Worm (Caenorhabditis elegans) whole organism, L1 larva: ENCODE data around the gene atx-2.
A peak's percentile ranks its signal among the peaks of the same experiment; 100 is the strongest.
"Not testable (repeated sequence)": the region's sequence is repeated elsewhere in the genome, so short reads cannot be mapped to it uniquely, and the experiment has no call there.

Source experiments
- C16A3.4 ChIP-seq: fragments of 150-350 bp; optimal IDR thresholded peaks from 2 replicates; lab custom pipeline; 2014; ENCODE audit warnings: missing biosample characterization, missing genetic modification characterization
- aly-2 ChIP-seq: fragments of 150-350 bp; optimal IDR thresholded peaks from 2 replicates; lab custom pipeline; 2014; ENCODE audit warnings: missing biosample characterization, missing genetic modification characterization
- blmp-1 ChIP-seq: fragments of 150-350 bp; optimal IDR thresholded peaks from 2 replicates; lab custom pipeline; 2014; ENCODE audit warnings: missing biosample characterization, missing genetic modification characterization
- ceh-8 ChIP-seq: fragments of 200-800 bp; sonication (Bioruptor generic); optimal IDR thresholded peaks from 2 replicates; lab custom pipeline; 2018; ENCODE audit warnings: mild to moderate bottlenecking, missing genetic modification characterization, moderate library complexity, missing compliant biosample characterization
- ceh-82 ChIP-seq, 3 experiments: fragments of 150-350 bp in 1 of 3; sonication (generic microtip) in 2 of 3; optimal IDR thresholded peaks; 2 replicates each; lab custom pipeline; 2014 to 2017; ENCODE audit warnings: missing biosample characterization in 3 of 3, missing genetic modification characterization in 3 of 3
- dpl-1 ChIP-seq, 3 experiments: fragments of 150-350 bp in 2 of 3; sonication (generic microtip) in 1 of 3; optimal IDR thresholded peaks; 2 replicates each; lab custom pipeline; 2014 to 2017; ENCODE audit warnings: missing biosample characterization in 3 of 3, missing genetic modification characterization in 3 of 3, missing genetic modification reagents in 3 of 3
- dsc-1 ChIP-seq: sonication (generic microtip); optimal IDR thresholded peaks from 2 replicates; lab custom pipeline; 2016; ENCODE audit warnings: mild to moderate bottlenecking, missing genetic modification characterization, missing compliant biosample characterization
- efl-1 ChIP-seq, 4 experiments: fragments of 150-350 bp; optimal IDR thresholded peaks in 3 of 4; peaks in 1 of 4; 1 replicate in 1 of 4; 2 replicates in 3 of 4; lab custom pipeline; 2014; ENCODE audit warnings: missing biosample characterization in 2 of 4, missing genetic modification characterization in 2 of 4, missing genetic modification reagents in 2 of 4
- egl-13 ChIP-seq: sonication (generic microtip); optimal IDR thresholded peaks from 2 replicates; lab custom pipeline; 2016; ENCODE audit warnings: missing genotype, missing genetic modification reagents, missing genetic modification characterization, missing compliant biosample characterization
- elt-3 ChIP-seq, 6 experiments: fragments of 150-350 bp in 1 of 6; sonication (generic microtip); optimal IDR thresholded peaks; 2 replicates each; lab custom pipeline; 2017 to 2018; ENCODE audit warnings: missing biosample characterization in 6 of 6, missing genetic modification characterization in 6 of 6, inconsistent platforms in 1 of 6
- fkh-10 ChIP-seq: sonication (generic microtip); optimal IDR thresholded peaks from 2 replicates; lab custom pipeline; 2017; ENCODE audit warnings: missing biosample characterization, missing genetic modification reagents, missing genetic modification characterization
- irx-1 ChIP-seq: sonication (generic microtip); optimal IDR thresholded peaks from 2 replicates; lab custom pipeline; 2016; ENCODE audit warnings: missing genetic modification characterization, missing compliant biosample characterization
- jun-1 ChIP-seq: fragments of 150-350 bp; optimal IDR thresholded peaks from 2 replicates; lab custom pipeline; 2014; ENCODE audit warnings: missing biosample characterization, missing genetic modification reagents, missing genetic modification characterization
- lin-15B ChIP-seq: fragments of 150-350 bp; sonication (generic microtip); optimal IDR thresholded peaks from 3 replicates; lab custom pipeline; 2014; ENCODE audit warnings: missing biosample characterization, missing genetic modification characterization
- lin-35 ChIP-seq, 2 experiments: fragments of 150-350 bp; optimal IDR thresholded peaks; 2 replicates each; lab custom pipeline; 2014; ENCODE audit warnings: missing biosample characterization in 2 of 2, missing genetic modification characterization in 2 of 2, missing genetic modification reagents in 2 of 2
- lin-39 ChIP-seq: fragments of 150-350 bp; optimal IDR thresholded peaks from 2 replicates; lab custom pipeline; 2014; ENCODE audit warnings: missing biosample characterization, missing genetic modification reagents, missing genetic modification characterization
- lsy-2 ChIP-seq, 2 experiments: fragments of 150-350 bp; optimal IDR thresholded peaks; 2 replicates each; lab custom pipeline; 2014; ENCODE audit warnings: missing biosample characterization in 2 of 2, missing genetic modification characterization in 2 of 2
- mdl-1 ChIP-seq, 2 experiments: fragments of 150-350 bp; optimal IDR thresholded peaks; 2 replicates each; lab custom pipeline; 2014 to 2017; ENCODE audit warnings: missing biosample characterization in 2 of 2, missing genetic modification characterization in 2 of 2, inconsistent platforms in 1 of 2
- mep-1 ChIP-seq: fragments of 150-350 bp; optimal IDR thresholded peaks from 2 replicates; lab custom pipeline; 2014; ENCODE audit warnings: missing biosample characterization, missing genetic modification characterization
- nhr-20 ChIP-seq: sonication (generic microtip); optimal IDR thresholded peaks from 2 replicates; lab custom pipeline; 2016; ENCODE audit warnings: mild to moderate bottlenecking, missing genetic modification characterization, missing compliant biosample characterization
- nhr-77 ChIP-seq: fragments of 150-350 bp; optimal IDR thresholded peaks from 2 replicates; lab custom pipeline; 2014; ENCODE audit warnings: missing biosample characterization, missing genetic modification characterization
- nhr-85 ChIP-seq: sonication (generic microtip); peaks from one replicate; lab custom pipeline; 2016; ENCODE audit warnings: missing genetic modification characterization, inconsistent platforms, missing compliant biosample characterization
- nhr-90 ChIP-seq: sonication (generic microtip); optimal IDR thresholded peaks from 2 replicates; lab custom pipeline; 2016; ENCODE audit warnings: mild to moderate bottlenecking, missing genetic modification characterization, missing compliant biosample characterization; ENCODE audit not compliant: poor library complexity
- pag-3 ChIP-seq: sonication (generic microtip); optimal IDR thresholded peaks from 2 replicates; lab custom pipeline; 2017; ENCODE audit warnings: missing genetic modification characterization, mild to moderate bottlenecking, missing compliant biosample characterization, antibody characterized with exemption, borderline replicate concordance; ENCODE audit not compliant: insufficient read depth
- pax-3 ChIP-seq: fragments of 200-800 bp; sonication (Bioruptor generic); optimal IDR thresholded peaks from 2 replicates; lab custom pipeline; 2018; ENCODE audit warnings: mild to moderate bottlenecking, missing genetic modification characterization, moderate library complexity, missing compliant biosample characterization
- pqm-1 ChIP-seq: sonication (generic microtip); optimal IDR thresholded peaks from 3 replicates; lab custom pipeline; 2017; ENCODE audit warnings: missing biosample characterization, missing genetic modification characterization
- rnt-1 ChIP-seq: sonication (generic microtip); optimal IDR thresholded peaks from 2 replicates; lab custom pipeline; 2016; ENCODE audit warnings: mild to moderate bottlenecking, missing genetic modification characterization, moderate library complexity, missing compliant biosample characterization
- snpc-4 ChIP-seq: fragments of 150-350 bp; optimal IDR thresholded peaks from 2 replicates; lab custom pipeline; 2014; ENCODE audit warnings: missing biosample characterization, missing genetic modification characterization
- snu-23 ChIP-seq: sonication (generic microtip); optimal IDR thresholded peaks from 2 replicates; lab custom pipeline; 2016; ENCODE audit warnings: missing genetic modification characterization, missing compliant biosample characterization
- tbx-2 ChIP-seq: sonication (generic microtip); optimal IDR thresholded peaks from 2 replicates; lab custom pipeline; 2016; ENCODE audit warnings: missing genetic modification characterization, missing compliant biosample characterization
- unc-130 ChIP-seq: fragments of 150-350 bp; optimal IDR thresholded peaks from 2 replicates; lab custom pipeline; 2017; ENCODE audit warnings: missing biosample characterization, missing genetic modification characterization, inconsistent platforms
- unc-62 ChIP-seq: fragments of 150-350 bp; optimal IDR thresholded peaks from 2 replicates; lab custom pipeline; 2014; ENCODE audit warnings: missing biosample characterization, missing genetic modification reagents, missing genetic modification characterization
- vab-15 ChIP-seq: sonication (generic microtip); optimal IDR thresholded peaks from 2 replicates; lab custom pipeline; 2017; ENCODE audit warnings: missing genotype, mild to moderate bottlenecking, missing genetic modification characterization, missing compliant biosample characterization
- xbp-1 ChIP-seq: sonication (generic microtip); optimal IDR thresholded peaks from 2 replicates; lab custom pipeline; 2016; ENCODE audit warnings: missing genetic modification characterization, missing compliant biosample characterization

Gene atx-2

ce11 chrIII:10435938-10436842 is 25.0 kb upstream of the atx-2 start, which contains the start of the genes smrd-1 and enu-3.1 (continued):
- peak; percentile 28 for TF ChIP-seq aly-2 (tag; lab: Kevin White, UChicago)
- TF ChIP-seq lsy-2 (tag; optimal IDR thresholded peaks at IDR 0.05; lab: Kevin White, UChicago), result peak; percentile 72 to 77
- TF ChIP-seq xbp-1 (tag; lab: Kevin White, UChicago), result peak; percentile 61
- TF ChIP-seq unc-130, result peak; percentile 20
- TF ChIP-seq vab-15 (tag; lab: Kevin White, UChicago), result peak; percentile 44
- TF ChIP-seq efl-1 (optimal IDR thresholded peaks at IDR 0.05; lab: Kevin White, UChicago), result peak; percentile 53 to 71
- TF ChIP-seq efl-1 (GFP tag; optimal IDR thresholded peaks at IDR 0.05 in 1 of 2; lab: Kevin White, UChicago), result peak; percentile 73 to 96
- TF ChIP-seq nhr-77 (tag; lab: Kevin White, UChicago), result peak; percentile 29
- peak; percentile 74 for TF ChIP-seq dsc-1 (tag; lab: Kevin White, UChicago)
- TF ChIP-seq ceh-8, result peak; percentile 93
- peak; percentile 78 for TF ChIP-seq tbx-2 (tag; lab: Kevin White, UChicago)
- TF ChIP-seq lin-15B (tag; lab: Kevin White, UChicago), result peak; percentile 72
- peak; percentile 66 for TF ChIP-seq nhr-20
- TF ChIP-seq dpl-1 (GFP tag; optimal IDR thresholded peaks at IDR 0.05; lab: Kevin White, UChicago), result peak; percentile 37 to 75 (median 66)
- TF ChIP-seq irx-1 (tag; lab: Kevin White, UChicago), result peak; percentile 23
- TF ChIP-seq nhr-90, result peak; percentile 63
- peak; percentile 66 for TF ChIP-seq snu-23 (GFP tag; lab: Kevin White, UChicago)
- peak; percentile 13 for TF ChIP-seq C16A3.4 (tag; lab: Kevin White, UChicago)
- TF ChIP-seq rnt-1, result peak; percentile 59
- peak; percentile 26 for TF ChIP-seq blmp-1 (tag; lab: Kevin White, UChicago)

ce11 chrIII:10438780-10439179 is 22.4 kb upstream of the atx-2 start, which contains the start of gene H04D03.6:
Gene H04D03.6 (minus strand): TSS chrIII:10438880.
- not testable (repeated sequence) for TF ChIP-seq pax-3, egl-13, snpc-4 (tag; lab: Kevin White, UChicago)

ce11 chrIII:10442355-10443140 is 18.6 kb upstream of the atx-2 start, which contains the start of the genes H04D03.2 and ecps-2:
Gene H04D03.2 (minus strand): TSS chrIII:10442405.
Gene ecps-2 (plus strand): TSS chrIII:10443090.
- TF ChIP-seq pqm-1 (no peak), lin-35 (GFP tag; optimal IDR thresholded peaks at IDR 0.05; lab: Kevin White, UChicago) (no peak), lin-39 (tag; lab: Kevin White, UChicago) (no peak), mdl-1 (tag; optimal IDR thresholded peaks at IDR 0.05; lab: Kevin White, UChicago) (no peak), efl-1 (optimal IDR thresholded peaks at IDR 0.05; lab: Kevin White, UChicago) (no peak), efl-1 (GFP tag; optimal IDR thresholded peaks at IDR 0.05 in 1 of 2; lab: Kevin White, UChicago) (no peak), unc-62 (GFP tag; lab: Kevin White, UChicago) (no peak), ceh-82 (tag; optimal IDR thresholded peaks at IDR 0.05; lab: Kevin White, UChicago) (no peak), fkh-10 (GFP tag; lab: Kevin White, UChicago) (no peak), pag-3 (tag; lab: Kevin White, UChicago) (no peak), jun-1 (tag; lab: Kevin White, UChicago) (no peak), elt-3 (tag; optimal IDR thresholded peaks at IDR 0.05; lab: Kevin White, UChicago) (no peak), pax-3 (tag; lab: Kevin White, UChicago) (no peak), unc-130 (no peak), nhr-85 (no peak), mep-1 (tag; lab: Kevin White, UChicago) (no peak)
